Worm (Caenorhabditis elegans) whole organism, L1 larva: Measurements from ENCODE around the gene C03A7.13.

Source experiments
- blmp-1 ChIP-seq: fragments of 150-350 bp; optimal IDR thresholded peaks from 2 replicates; lab custom pipeline; 2014; ENCODE audit warnings: missing biosample characterization, missing genetic modification characterization
- ceh-63 ChIP-seq: fragments of 200-800 bp; sonication (Bioruptor generic); optimal IDR thresholded peaks from 2 replicates; lab custom pipeline; 2018; ENCODE audit warnings: mild to moderate bottlenecking, missing genetic modification characterization, missing compliant biosample characterization
- egl-27 ChIP-seq, 2 experiments: fragments of 150-350 bp in 1 of 2; sonication (generic microtip); optimal IDR thresholded peaks; 3 replicates each; lab custom pipeline; 2017 to 2018; ENCODE audit warnings: missing biosample characterization in 2 of 2, missing genetic modification characterization in 2 of 2, missing genetic modification reagents in 2 of 2
- elt-3 ChIP-seq, 6 experiments: fragments of 150-350 bp in 1 of 6; sonication (generic microtip); optimal IDR thresholded peaks; 2 replicates each; lab custom pipeline; 2017 to 2018; ENCODE audit warnings: missing biosample characterization in 6 of 6, missing genetic modification characterization in 6 of 6, inconsistent platforms in 1 of 6
- fos-1 ChIP-seq: fragments of 150-350 bp; optimal IDR thresholded peaks from 2 replicates; lab custom pipeline; 2014; ENCODE audit warnings: missing biosample characterization, missing genetic modification characterization
- lin-39 ChIP-seq: fragments of 150-350 bp; optimal IDR thresholded peaks from 2 replicates; lab custom pipeline; 2014; ENCODE audit warnings: missing biosample characterization, missing genetic modification reagents, missing genetic modification characterization
- nhr-237 ChIP-seq: fragments of 150-350 bp; optimal IDR thresholded peaks from 2 replicates; lab custom pipeline; 2014; ENCODE audit warnings: missing biosample characterization, missing genetic modification characterization
- nhr-90 ChIP-seq: sonication (generic microtip); optimal IDR thresholded peaks from 2 replicates; lab custom pipeline; 2016; ENCODE audit warnings: mild to moderate bottlenecking, missing genetic modification characterization, missing compliant biosample characterization; ENCODE audit not compliant: poor library complexity
- skn-1 ChIP-seq: fragments of 150-350 bp; optimal IDR thresholded peaks from 2 replicates; lab custom pipeline; 2014; ENCODE audit warnings: missing biosample characterization, missing genetic modification characterization
- unc-62 ChIP-seq: fragments of 150-350 bp; optimal IDR thresholded peaks from 2 replicates; lab custom pipeline; 2014; ENCODE audit warnings: missing biosample characterization, missing genetic modification reagents, missing genetic modification characterization
- ztf-11 ChIP-seq, 2 experiments: sonication (generic microtip); optimal IDR thresholded peaks; 2 replicates each; lab custom pipeline; 2016 to 2017; ENCODE audit warnings: missing genetic modification characterization in 2 of 2, missing biosample characterization in 1 of 2, missing compliant biosample characterization in 1 of 2

- TF ChIP-seq unc-62 (GFP tag; lab: Kevin White, UChicago): no peak
- no peak for TF ChIP-seq fos-1
- TF ChIP-seq egl-27 (tag; optimal IDR thresholded peaks at IDR 0.05; lab: Kevin White, UChicago): no peak
- TF ChIP-seq ceh-63 (GFP tag; lab: Kevin White, UChicago): no peak
- no peak for TF ChIP-seq nhr-237 (tag; lab: Kevin White, UChicago)
- no peak for TF ChIP-seq nhr-90
- TF ChIP-seq elt-3 (tag; optimal IDR thresholded peaks at IDR 0.05; lab: Kevin White, UChicago): no peak
- TF ChIP-seq lin-39: no peak
- TF ChIP-seq blmp-1 (tag; lab: Kevin White, UChicago): no peak
- no peak for TF ChIP-seq ztf-11 (tag; optimal IDR thresholded peaks at IDR 0.05; lab: Kevin White, UChicago)
- no peak for TF ChIP-seq skn-1
Observed at ce11 chrV:5239404-5239803, 47.1 kb upstream of the C03A7.13 start, which contains the start of gene C52A10.3.
